Fruit fly (Drosophila melanogaster): Measurements from ENCODE around the gene CG14275.

CG14275 gene

DNA sequence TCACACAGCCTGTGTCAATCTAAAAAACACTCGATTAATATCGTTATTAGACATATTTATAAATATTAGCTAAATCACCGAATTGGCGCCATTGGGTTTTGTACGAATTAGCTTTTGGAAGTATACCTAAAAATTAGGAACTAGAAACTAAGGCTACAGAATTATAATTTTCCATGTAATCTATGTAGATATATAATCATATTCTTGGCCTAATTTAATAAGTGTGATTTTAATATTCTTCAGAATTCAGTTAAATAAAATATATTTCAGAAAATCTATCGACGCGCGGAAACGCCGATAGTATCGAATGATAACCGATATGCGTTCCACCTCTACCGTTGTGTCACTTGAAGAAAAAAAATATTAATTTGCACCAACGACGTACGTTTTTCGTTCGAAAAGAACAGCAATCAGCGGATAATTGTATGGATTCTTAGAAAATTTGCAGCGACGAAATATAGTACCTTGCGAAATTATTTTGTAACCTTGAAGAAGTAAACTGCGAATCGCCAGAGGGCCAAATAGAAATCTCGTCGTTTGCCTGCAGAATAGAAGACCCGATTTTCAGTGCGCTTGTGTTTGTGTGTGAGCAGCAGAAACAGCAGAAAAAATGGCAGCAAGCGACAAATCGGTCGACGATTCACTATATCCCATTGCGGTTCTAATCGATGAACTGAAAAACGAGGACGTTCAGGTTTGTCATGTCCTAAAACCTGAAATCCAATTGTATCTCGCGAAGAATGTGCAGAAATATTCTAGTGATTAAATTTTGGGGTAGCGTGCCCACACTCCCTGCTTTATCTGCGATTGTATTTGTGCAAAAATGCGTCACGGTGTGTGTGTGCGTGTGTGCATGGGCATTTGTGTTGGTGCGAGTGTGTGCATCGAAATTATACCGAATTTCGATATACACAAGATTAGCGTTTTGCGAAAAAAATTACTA, 38.7 kb downstream of the CG14275 start, which contains the start of gene Pp2A-29B (continued):
- peak; percentile 6 for TF ChIP-seq CG17385 (GFP tag; optimal IDR thresholded peaks at IDR 0.05)
- TF ChIP-seq run (tag; optimal IDR thresholded peaks at IDR 0.05): no peak
- peak; percentile 98 for TF ChIP-seq unc-4 (GFP tag; IDR thresholded peaks at IDR 0.05; ENCODE audit: partially characterized antibody)
- TF ChIP-seq jigr1 (GFP tag; IDR thresholded peaks at IDR 0.05): no peak
- no peak for TF ChIP-seq pros (GFP tag; optimal IDR thresholded peaks at IDR 0.05)
- no peak for TF ChIP-seq GATAe (GFP tag; conservative IDR thresholded peaks at IDR 0.05)
- no peak for TF ChIP-seq CG4730 (GFP tag; IDR thresholded peaks at IDR 0.05)
- TF ChIP-seq zf30C (GFP tag; optimal IDR thresholded peaks at IDR 0.05): peak; percentile 10
- peak; percentile 33; the same call in 1 of the 2 replicates for TF ChIP-seq CG32767 (GFP tag; IDR thresholded peaks at IDR 0.05)
- peak; percentile 15 for TF ChIP-seq CG2678 (tag; optimal IDR thresholded peaks at IDR 0.05)
- peak in 1 of 3 experiments; percentile 14 for TF ChIP-seq Stat92E (GFP tag; optimal IDR thresholded peaks at IDR 0.05)
- TF ChIP-seq CG4360 (GFP tag; IDR thresholded peaks at IDR 0.05): no peak
- no peak for TF ChIP-seq CG1602 (GFP tag; optimal IDR thresholded peaks at IDR 0.05)
- TF ChIP-seq bowl (GFP tag; IDR thresholded peaks at IDR 0.05): no peak
- TF ChIP-seq CG5180 (GFP tag; optimal IDR thresholded peaks at IDR 0.05): no peak
- no peak for TF ChIP-seq ap (GFP tag; IDR thresholded peaks at IDR 0.05)
- TF ChIP-seq CG12659 (GFP tag; optimal IDR thresholded peaks at IDR 0.05): peak; percentile 69
- no peak for TF ChIP-seq ems (GFP tag; optimal IDR thresholded peaks at IDR 0.05)
- peak; percentile 99 for TF ChIP-seq sna (GFP tag; IDR thresholded peaks at IDR 0.05; ENCODE audit: partially characterized antibody)
- peak; percentile 98 for TF ChIP-seq cg (GFP tag; optimal IDR thresholded peaks at IDR 0.05)
- TF ChIP-seq pzg (GFP tag; optimal IDR thresholded peaks at IDR 0.05): peak; percentile 64
- no peak for TF ChIP-seq ro (GFP tag; IDR thresholded peaks at IDR 0.05)
- no peak for TF ChIP-seq da (GFP tag; optimal IDR thresholded peaks at IDR 0.05)
- TF ChIP-seq CG34224 (GFP tag; IDR thresholded peaks at IDR 0.05; ENCODE audit: partially characterized antibody): peak; percentile 97
- TF ChIP-seq Bdp1 (GFP tag; optimal IDR thresholded peaks at IDR 0.05): no peak
- no peak for TF ChIP-seq Fer2 (tag; optimal IDR thresholded peaks at IDR 0.05)
- TF ChIP-seq bigmax (GFP tag; optimal IDR thresholded peaks at IDR 0.05): no peak
- TF ChIP-seq CG1647 (GFP tag; optimal IDR thresholded peaks at IDR 0.05): no peak
- TF ChIP-seq CG34376 (GFP tag; optimal IDR thresholded peaks at IDR 0.05): peak; percentile 21
- TF ChIP-seq CG7745 (tag; optimal IDR thresholded peaks at IDR 0.05): no peak
- TF ChIP-seq Abd-B (GFP tag; optimal IDR thresholded peaks at IDR 0.05): peak; percentile 46
- no peak for TF ChIP-seq CG30431 (GFP tag; optimal IDR thresholded peaks at IDR 0.05)
- TF ChIP-seq CG12744 (GFP tag; optimal IDR thresholded peaks at IDR 0.05): no peak
- TF ChIP-seq bsh (GFP tag; optimal IDR thresholded peaks at IDR 0.05): no peak
- no peak for TF ChIP-seq HmgD (GFP tag; optimal IDR thresholded peaks at IDR 0.05)
- peak; percentile 65 for TF ChIP-seq CG9932 (GFP tag; IDR thresholded peaks at IDR 0.05)
- peak; percentile 96 for TF ChIP-seq CG3995 (GFP tag; optimal IDR thresholded peaks at IDR 0.05)
- no peak for TF ChIP-seq CG13424 (tag; optimal IDR thresholded peaks at IDR 0.05)
- no peak for TF ChIP-seq CG11085 (GFP tag; IDR thresholded peaks at IDR 0.05)
- peak; percentile 64 for TF ChIP-seq Vsx1 (GFP tag; optimal IDR thresholded peaks at IDR 0.05)
- TF ChIP-seq ranshi (GFP tag; IDR thresholded peaks at IDR 0.05): no peak
- no peak for TF ChIP-seq D (optimal IDR thresholded peaks at IDR 0.05)
- no peak for TF ChIP-seq D (GFP tag; optimal IDR thresholded peaks at IDR 0.05)
- no peak for TF ChIP-seq CG12219 (GFP tag; optimal IDR thresholded peaks at IDR 0.05)
- TF ChIP-seq CG12104 (GFP tag; optimal IDR thresholded peaks at IDR 0.05): no peak
- TF ChIP-seq CG5953 (GFP tag; IDR thresholded peaks at IDR 0.05): no peak
- no peak for TF ChIP-seq CkIIα-i1 (GFP tag; IDR thresholded peaks at IDR 0.05)
- peak; percentile 15 for TF ChIP-seq lab (GFP tag; optimal IDR thresholded peaks at IDR 0.05)

All from whole organism, embryonic.